Fruit fly (Drosophila melanogaster): ENCODE data around the gene PolZ2.

DNA sequence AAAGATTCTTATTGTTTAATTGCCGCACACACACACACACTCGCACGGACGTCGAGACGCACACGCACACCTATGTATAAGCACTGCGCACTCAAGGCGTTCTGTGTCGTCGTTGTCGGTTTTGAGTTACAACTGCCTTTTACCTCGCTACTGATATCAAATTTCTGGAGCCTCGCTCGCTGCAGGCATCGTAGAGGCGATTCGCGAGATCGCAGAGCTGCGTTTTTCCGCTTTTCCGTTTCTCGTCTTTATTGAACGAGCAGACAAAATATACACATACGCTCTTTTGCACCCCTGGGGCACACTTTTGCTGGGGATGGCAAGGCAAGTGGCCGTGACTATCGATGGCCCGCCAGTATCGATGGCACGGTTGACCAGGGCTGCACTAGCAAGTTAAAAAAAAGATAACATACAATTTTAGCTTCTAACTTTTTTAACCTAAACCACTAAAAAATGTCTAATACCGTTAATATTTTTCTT lies 41.2 kb upstream of the PolZ2 start, which contains the start of gene CG2519:
- TF ChIP-seq psq (optimal IDR thresholded peaks at IDR 0.05) (no peak), ttk (optimal IDR thresholded peaks at IDR 0.05) (no peak), h (optimal IDR thresholded peaks at IDR 0.05) (no peak), Sin3A (optimal IDR thresholded peaks at IDR 0.05) (no peak), Myc (optimal IDR thresholded peaks at IDR 0.05) (no peak)
